Worm (Caenorhabditis elegans) whole organism, L1 larva: ENCODE measurements around the gene sprr-2.
A peak's percentile ranks its signal among the peaks of the same experiment; 100 is the strongest.

Source experiments
- C04F5.9 ChIP-seq: sonication (generic microtip); optimal IDR thresholded peaks from 2 replicates; lab custom pipeline; 2016; ENCODE audit warnings: missing genetic modification characterization, missing compliant biosample characterization
- C16A3.4 ChIP-seq: fragments of 150-350 bp; optimal IDR thresholded peaks from 2 replicates; lab custom pipeline; 2014; ENCODE audit warnings: missing biosample characterization, missing genetic modification characterization
- F16B12.6 ChIP-seq: fragments of 150-350 bp; optimal IDR thresholded peaks from 2 replicates; lab custom pipeline; 2014; ENCODE audit warnings: missing biosample characterization, missing genetic modification characterization
- Y116A8C.19 ChIP-seq: sonication (generic microtip); optimal IDR thresholded peaks from 2 replicates; lab custom pipeline; 2016; ENCODE audit warnings: missing compliant biosample characterization, missing genetic modification characterization, borderline replicate concordance
- blmp-1 ChIP-seq: fragments of 150-350 bp; optimal IDR thresholded peaks from 2 replicates; lab custom pipeline; 2014; ENCODE audit warnings: missing biosample characterization, missing genetic modification characterization
- ceh-63 ChIP-seq: fragments of 200-800 bp; sonication (Bioruptor generic); optimal IDR thresholded peaks from 2 replicates; lab custom pipeline; 2018; ENCODE audit warnings: mild to moderate bottlenecking, missing genetic modification characterization, missing compliant biosample characterization
- ceh-88 ChIP-seq: fragments of 200-800 bp; sonication (Bioruptor generic); IDR thresholded peaks from 2 replicates; pipeline ENCODE4 v1.3.6; 2022; ENCODE audit warnings: missing genetic modification characterization, missing compliant biosample characterization
- ceh-90 ChIP-seq: sonication (generic microtip); optimal IDR thresholded peaks from 2 replicates; lab custom pipeline; 2016; ENCODE audit warnings: missing genetic modification characterization, missing compliant biosample characterization
- dsc-1 ChIP-seq: sonication (generic microtip); optimal IDR thresholded peaks from 2 replicates; lab custom pipeline; 2016; ENCODE audit warnings: mild to moderate bottlenecking, missing genetic modification characterization, missing compliant biosample characterization
- efl-1 ChIP-seq, 4 experiments: fragments of 150-350 bp; optimal IDR thresholded peaks in 3 of 4; peaks in 1 of 4; 1 replicate in 1 of 4; 2 replicates in 3 of 4; lab custom pipeline; 2014; ENCODE audit warnings: missing biosample characterization in 2 of 4, missing genetic modification characterization in 2 of 4, missing genetic modification reagents in 2 of 4
- efl-3 ChIP-seq: fragments of 200-800 bp; sonication (Bioruptor generic); optimal IDR thresholded peaks from 2 replicates; lab custom pipeline; 2018; ENCODE audit warnings: mild to moderate bottlenecking, missing genetic modification characterization, missing compliant biosample characterization
- egl-13 ChIP-seq: sonication (generic microtip); optimal IDR thresholded peaks from 2 replicates; lab custom pipeline; 2016; ENCODE audit warnings: missing genotype, missing genetic modification reagents, missing genetic modification characterization, missing compliant biosample characterization
- egl-27 ChIP-seq, 2 experiments: fragments of 150-350 bp in 1 of 2; sonication (generic microtip); optimal IDR thresholded peaks; 3 replicates each; lab custom pipeline; 2017 to 2018; ENCODE audit warnings: missing biosample characterization in 2 of 2, missing genetic modification characterization in 2 of 2, missing genetic modification reagents in 2 of 2
- elt-2 ChIP-seq: sonication (generic microtip); optimal IDR thresholded peaks from 2 replicates; lab custom pipeline; 2016; ENCODE audit warnings: missing genetic modification characterization, mild to moderate bottlenecking, inconsistent platforms, missing compliant biosample characterization, missing genetic modification reagents
- elt-3 ChIP-seq, 6 experiments: fragments of 150-350 bp in 1 of 6; sonication (generic microtip); optimal IDR thresholded peaks; 2 replicates each; lab custom pipeline; 2017 to 2018; ENCODE audit warnings: missing biosample characterization in 6 of 6, missing genetic modification characterization in 6 of 6, inconsistent platforms in 1 of 6
- fkh-4 ChIP-seq: sonication (generic microtip); optimal IDR thresholded peaks from 2 replicates; lab custom pipeline; 2016; ENCODE audit warnings: missing compliant biosample characterization, missing genetic modification characterization, borderline replicate concordance
- fkh-8 ChIP-seq: sonication (generic microtip); optimal IDR thresholded peaks from 2 replicates; lab custom pipeline; 2016; ENCODE audit warnings: mild to moderate bottlenecking, missing genetic modification characterization, missing compliant biosample characterization
- fos-1 ChIP-seq: fragments of 150-350 bp; optimal IDR thresholded peaks from 2 replicates; lab custom pipeline; 2014; ENCODE audit warnings: missing biosample characterization, missing genetic modification characterization
- grh-1 ChIP-seq: fragments of 200-800 bp; sonication (Bioruptor generic); IDR thresholded peaks from 2 replicates; pipeline ENCODE4 v1.3.6; 2022; ENCODE audit warnings: missing genetic modification reagents, missing genetic modification characterization, missing compliant biosample characterization
- hpl-2 ChIP-seq: fragments of 150-350 bp; optimal IDR thresholded peaks from 2 replicates; lab custom pipeline; 2014; ENCODE audit warnings: missing biosample characterization, missing genetic modification reagents, missing genetic modification characterization
- jun-1 ChIP-seq: fragments of 150-350 bp; optimal IDR thresholded peaks from 2 replicates; lab custom pipeline; 2014; ENCODE audit warnings: missing biosample characterization, missing genetic modification reagents, missing genetic modification characterization
- lin-13 ChIP-seq: fragments of 150-350 bp; optimal IDR thresholded peaks from 2 replicates; lab custom pipeline; 2014; ENCODE audit warnings: missing biosample characterization, missing genetic modification reagents, missing genetic modification characterization
- lin-15B ChIP-seq: fragments of 150-350 bp; sonication (generic microtip); optimal IDR thresholded peaks from 3 replicates; lab custom pipeline; 2014; ENCODE audit warnings: missing biosample characterization, missing genetic modification characterization
- lin-35 ChIP-seq, 2 experiments: fragments of 150-350 bp; optimal IDR thresholded peaks; 2 replicates each; lab custom pipeline; 2014; ENCODE audit warnings: missing biosample characterization in 2 of 2, missing genetic modification characterization in 2 of 2, missing genetic modification reagents in 2 of 2
- lin-39 ChIP-seq: fragments of 150-350 bp; optimal IDR thresholded peaks from 2 replicates; lab custom pipeline; 2014; ENCODE audit warnings: missing biosample characterization, missing genetic modification reagents, missing genetic modification characterization
- lsy-2 ChIP-seq, 2 experiments: fragments of 150-350 bp; optimal IDR thresholded peaks; 2 replicates each; lab custom pipeline; 2014; ENCODE audit warnings: missing biosample characterization in 2 of 2, missing genetic modification characterization in 2 of 2
- mdl-1 ChIP-seq, 2 experiments: fragments of 150-350 bp; optimal IDR thresholded peaks; 2 replicates each; lab custom pipeline; 2014 to 2017; ENCODE audit warnings: missing biosample characterization in 2 of 2, missing genetic modification characterization in 2 of 2, inconsistent platforms in 1 of 2
- mep-1 ChIP-seq: fragments of 150-350 bp; optimal IDR thresholded peaks from 2 replicates; lab custom pipeline; 2014; ENCODE audit warnings: missing biosample characterization, missing genetic modification characterization
- nhr-11 ChIP-seq: fragments of 150-350 bp; optimal IDR thresholded peaks from 2 replicates; lab custom pipeline; 2014; ENCODE audit warnings: missing biosample characterization, missing genetic modification characterization
- nhr-12 ChIP-seq: sonication (generic microtip); optimal IDR thresholded peaks from 2 replicates; lab custom pipeline; 2017; ENCODE audit warnings: missing biosample characterization, missing genetic modification characterization
- nhr-19 ChIP-seq: fragments of 200-800 bp; sonication (Bioruptor generic); conservative IDR thresholded peaks from 2 replicates; pipeline ENCODE4 v1.3.6; 2022; ENCODE audit warnings: missing genetic modification characterization, missing compliant biosample characterization
- nhr-20 ChIP-seq: sonication (generic microtip); optimal IDR thresholded peaks from 2 replicates; lab custom pipeline; 2016; ENCODE audit warnings: mild to moderate bottlenecking, missing genetic modification characterization, missing compliant biosample characterization
- nhr-237 ChIP-seq: fragments of 150-350 bp; optimal IDR thresholded peaks from 2 replicates; lab custom pipeline; 2014; ENCODE audit warnings: missing biosample characterization, missing genetic modification characterization
- nhr-47 ChIP-seq: sonication (generic microtip); optimal IDR thresholded peaks from 2 replicates; lab custom pipeline; 2016; ENCODE audit warnings: mild to moderate bottlenecking, missing genetic modification characterization, moderate library complexity, missing compliant biosample characterization
- nhr-76 ChIP-seq: sonication (generic microtip); optimal IDR thresholded peaks from 2 replicates; lab custom pipeline; 2017; ENCODE audit warnings: missing biosample characterization, missing genetic modification characterization
- nhr-77 ChIP-seq: fragments of 150-350 bp; optimal IDR thresholded peaks from 2 replicates; lab custom pipeline; 2014; ENCODE audit warnings: missing biosample characterization, missing genetic modification characterization
- nhr-84 ChIP-seq: sonication (generic microtip); optimal IDR thresholded peaks from 2 replicates; lab custom pipeline; 2017; ENCODE audit warnings: missing biosample characterization, missing genetic modification characterization
- pag-3 ChIP-seq: sonication (generic microtip); optimal IDR thresholded peaks from 2 replicates; lab custom pipeline; 2017; ENCODE audit warnings: missing genetic modification characterization, mild to moderate bottlenecking, missing compliant biosample characterization, antibody characterized with exemption, borderline replicate concordance; ENCODE audit not compliant: insufficient read depth
- pqm-1 ChIP-seq: sonication (generic microtip); optimal IDR thresholded peaks from 3 replicates; lab custom pipeline; 2017; ENCODE audit warnings: missing biosample characterization, missing genetic modification characterization
- skn-1 ChIP-seq: fragments of 150-350 bp; optimal IDR thresholded peaks from 2 replicates; lab custom pipeline; 2014; ENCODE audit warnings: missing biosample characterization, missing genetic modification characterization
- snpc-4 ChIP-seq: fragments of 150-350 bp; optimal IDR thresholded peaks from 2 replicates; lab custom pipeline; 2014; ENCODE audit warnings: missing biosample characterization, missing genetic modification characterization
- sox-4 ChIP-seq: sonication (generic microtip); optimal IDR thresholded peaks from 2 replicates; lab custom pipeline; 2016; ENCODE audit warnings: missing genetic modification characterization, missing compliant biosample characterization
- sup-37 ChIP-seq: fragments of 200-800 bp; sonication (Bioruptor generic); optimal IDR thresholded peaks from 2 replicates; lab custom pipeline; 2018; ENCODE audit warnings: mild to moderate bottlenecking, missing genetic modification characterization, missing compliant biosample characterization
- swsn-7 ChIP-seq: sonication (generic microtip); optimal IDR thresholded peaks from 2 replicates; lab custom pipeline; 2016; ENCODE audit warnings: missing genetic modification characterization, missing compliant biosample characterization
- tbx-2 ChIP-seq: sonication (generic microtip); optimal IDR thresholded peaks from 2 replicates; lab custom pipeline; 2016; ENCODE audit warnings: missing genetic modification characterization, missing compliant biosample characterization
- tlp-1 ChIP-seq: fragments of 150-350 bp; optimal IDR thresholded peaks from 2 replicates; lab custom pipeline; 2014; ENCODE audit warnings: missing biosample characterization, missing genetic modification characterization
- unc-30 ChIP-seq: sonication (generic microtip); optimal IDR thresholded peaks from 2 replicates; lab custom pipeline; 2017; ENCODE audit warnings: missing biosample characterization, missing genetic modification characterization
- zag-1 ChIP-seq: fragments of 150-350 bp; optimal IDR thresholded peaks from 2 replicates; lab custom pipeline; 2014; ENCODE audit warnings: missing biosample characterization, missing genetic modification characterization
- ztf-11 ChIP-seq, 2 experiments: sonication (generic microtip); optimal IDR thresholded peaks; 2 replicates each; lab custom pipeline; 2016 to 2017; ENCODE audit warnings: missing genetic modification characterization in 2 of 2, missing biosample characterization in 1 of 2, missing compliant biosample characterization in 1 of 2
- ztf-4 ChIP-seq: fragments of 150-350 bp; optimal IDR thresholded peaks from 2 replicates; lab custom pipeline; 2014; ENCODE audit warnings: missing biosample characterization, missing genetic modification characterization

The sprr-2 gene

DNA sequence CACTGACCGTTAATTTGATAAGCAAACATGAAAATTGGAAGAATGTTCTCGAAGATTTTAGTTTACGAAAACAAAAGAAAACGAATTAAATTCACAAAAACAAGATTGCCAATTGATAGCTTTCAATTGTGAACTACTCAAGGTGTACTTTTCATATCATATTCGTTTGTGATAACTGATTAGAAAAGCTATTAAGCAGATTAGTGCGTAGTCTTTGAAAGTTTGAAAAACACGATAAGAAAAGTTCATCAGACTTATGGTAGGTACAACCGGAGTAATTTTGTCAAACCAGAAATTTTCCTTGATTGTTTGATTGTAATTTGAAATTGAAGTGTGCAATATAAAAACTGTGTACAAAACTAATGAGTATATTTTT is 5.7 kb upstream of the sprr-2 start:
- TF ChIP-seq elt-2 (peak; percentile 68), elt-3 (tag; optimal IDR thresholded peaks at IDR 0.05; lab: Kevin White, UChicago) (peak in 2 of 6 experiments; percentile 1 to 48), blmp-1 (tag; lab: Kevin White, UChicago) (no peak), efl-1 (optimal IDR thresholded peaks at IDR 0.05; lab: Kevin White, UChicago) (no peak), efl-1 (GFP tag; optimal IDR thresholded peaks at IDR 0.05 in 1 of 2; lab: Kevin White, UChicago) (peak in 1 of 2 experiments; percentile 71)

DNA sequence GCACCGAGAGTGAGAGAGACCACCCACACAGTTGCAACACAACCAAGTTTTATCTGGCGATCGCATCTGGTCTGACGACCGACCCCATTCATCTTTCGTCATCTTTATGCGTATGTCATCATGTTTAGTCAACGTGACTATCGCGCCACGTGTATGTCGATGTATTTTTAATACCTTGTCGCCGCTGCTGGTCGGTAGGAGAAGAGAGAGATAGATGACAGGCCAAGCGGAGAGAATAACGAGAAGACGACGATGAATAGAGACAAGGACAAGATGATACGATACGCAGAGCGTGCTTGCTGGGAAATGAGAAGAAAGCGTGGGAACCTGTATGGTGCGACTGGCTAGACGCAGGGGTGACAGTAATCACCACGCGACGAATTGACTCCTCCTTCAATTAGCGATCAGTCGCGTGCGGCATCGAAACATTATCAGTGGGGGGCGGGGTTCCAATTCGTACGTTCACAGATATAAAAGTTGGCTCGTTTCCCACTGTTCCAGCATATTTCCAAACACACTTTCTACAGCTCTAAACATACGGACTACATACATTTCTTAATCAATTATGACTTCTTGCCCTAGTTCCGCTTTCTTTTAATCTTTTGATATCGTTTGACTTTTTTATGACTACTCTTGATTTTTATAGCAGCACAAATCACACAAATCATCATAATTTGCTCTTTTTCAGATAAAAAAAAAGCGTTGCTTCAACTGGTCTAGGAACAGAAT is 2.8 kb upstream of the sprr-2 start, which contains the start of gene tatn-1:
Gene tatn-1, plus strand, starts transcription at position 689 of the 729 bp plus-strand sequence.
- TF ChIP-seq elt-2 (peak; percentile 95), nhr-11 (tag; lab: Kevin White, UChicago) (no peak), dsc-1 (tag; lab: Kevin White, UChicago) (no peak), ztf-11 (tag; optimal IDR thresholded peaks at IDR 0.05; lab: Kevin White, UChicago) (peak in 1 of 2 experiments; percentile 6), lin-35 (GFP tag; optimal IDR thresholded peaks at IDR 0.05; lab: Kevin White, UChicago) (peak; percentile 37 to 80), ceh-88 (GFP tag; lab: Robert Waterston, UW) (no peak), snpc-4 (tag; lab: Kevin White, UChicago) (no peak), Y116A8C.19 (tag; lab: Kevin White, UChicago) (no peak), mep-1 (peak; percentile 75), lin-15B (tag; lab: Kevin White, UChicago) (no peak), ztf-4 (peak; percentile 74), C04F5.9 (tag; lab: Kevin White, UChicago) (no peak), nhr-237 (tag; lab: Kevin White, UChicago) (no peak), skn-1 (tag; lab: Kevin White, UChicago) (peak; percentile 55), nhr-47 (peak; percentile 78), efl-3 (GFP tag; lab: Kevin White, UChicago) (peak; percentile 52), C16A3.4 (tag; lab: Kevin White, UChicago) (peak; percentile 48), unc-30 (tag; lab: Kevin White, UChicago) (no peak), nhr-20 (tag; lab: Kevin White, UChicago) (peak; percentile 99), F16B12.6 (tag; lab: Kevin White, UChicago) (no peak), tlp-1 (tag; lab: Kevin White, UChicago) (no peak), ceh-90 (tag; lab: Kevin White, UChicago) (no peak), hpl-2 (GFP tag; lab: Kevin White, UChicago) (no peak), lsy-2 (tag; optimal IDR thresholded peaks at IDR 0.05; lab: Kevin White, UChicago) (peak; percentile 51 to 65), sox-4 (no peak), nhr-12 (no peak), egl-13 (no peak), sup-37 (GFP tag; lab: Kevin White, UChicago) (no peak), zag-1 (tag; lab: Kevin White, UChicago) (no peak), grh-1 (GFP tag; lab: Robert Waterston, UW) (peak; percentile 83), fkh-4 (tag; lab: Kevin White, UChicago) (no peak), nhr-84 (no peak), pag-3 (tag; lab: Kevin White, UChicago) (no peak), fkh-8 (no peak), tbx-2 (tag; lab: Kevin White, UChicago) (peak; percentile 88), swsn-7 (tag; lab: Kevin White, UChicago) (peak; percentile 41), nhr-77 (tag; lab: Kevin White, UChicago) (peak; percentile 2), ceh-63 (GFP tag; lab: Kevin White, UChicago) (no peak), blmp-1 (tag; lab: Kevin White, UChicago) (peak; percentile 93), nhr-76 (tag; lab: Kevin White, UChicago) (no peak), lin-39 (tag; lab: Kevin White, UChicago) (peak; percentile 11), nhr-19 (peak; percentile 72), egl-27 (tag; optimal IDR thresholded peaks at IDR 0.05; lab: Kevin White, UChicago) (peak; percentile 29 to 66), pqm-1 (peak; percentile 17), lin-13 (GFP tag; lab: Kevin White, UChicago) (no peak), fos-1 (no peak), mdl-1 (tag; optimal IDR thresholded peaks at IDR 0.05; lab: Kevin White, UChicago) (peak; percentile 84 to 99), jun-1 (tag; lab: Kevin White, UChicago) (peak; percentile 50)
